Worm (Caenorhabditis elegans) whole organism, late embryonic: ENCODE results near the gene Y70C5A.2.

ENCODE experiments used
- T23F11.4 ChIP-seq: fragments of 200-800 bp; sonication (Bioruptor generic); optimal IDR thresholded peaks from 2 replicates; lab custom pipeline; 2018; ENCODE audit warnings: mild to moderate bottlenecking, missing genetic modification characterization, missing compliant biosample characterization
- ahr-1 ChIP-seq: sonication (generic microtip); optimal IDR thresholded peaks from 2 replicates; lab custom pipeline; 2016; ENCODE audit warnings: missing genetic modification characterization, missing compliant biosample characterization
- ceh-18 ChIP-seq: sonication (generic microtip); optimal IDR thresholded peaks from 2 replicates; lab custom pipeline; 2016; ENCODE audit warnings: missing genetic modification characterization, missing compliant biosample characterization
- ceh-22 ChIP-seq: sonication (generic microtip); optimal IDR thresholded peaks from 2 replicates; lab custom pipeline; 2017; ENCODE audit warnings: missing biosample characterization, missing genetic modification characterization
- ceh-31 ChIP-seq: sonication (generic microtip); optimal IDR thresholded peaks from 2 replicates; lab custom pipeline; 2016; ENCODE audit warnings: missing genetic modification characterization, missing compliant biosample characterization
- ceh-34 ChIP-seq: sonication (generic microtip); optimal IDR thresholded peaks from 2 replicates; lab custom pipeline; 2016; ENCODE audit warnings: mild to moderate bottlenecking, missing genetic modification characterization, missing compliant biosample characterization
- ceh-45 ChIP-seq: fragments of 200-800 bp; sonication (Bioruptor generic); IDR thresholded peaks from 2 replicates; pipeline ENCODE4 v1.3.6; 2022; ENCODE audit warnings: missing genetic modification reagents, missing genetic modification characterization, missing compliant biosample characterization
- ceh-48 ChIP-seq: sonication (generic microtip); optimal IDR thresholded peaks from 2 replicates; lab custom pipeline; 2016; ENCODE audit warnings: missing genetic modification characterization, inconsistent platforms, missing compliant biosample characterization
- dmd-4 ChIP-seq: sonication (generic microtip); optimal IDR thresholded peaks from 2 replicates; lab custom pipeline; 2016; ENCODE audit warnings: borderline replicate concordance, missing genetic modification characterization, missing compliant biosample characterization
- elt-4 ChIP-seq: sonication (generic microtip); optimal IDR thresholded peaks from 2 replicates; lab custom pipeline; 2016; ENCODE audit warnings: missing genetic modification characterization, missing compliant biosample characterization
- eyg-1 ChIP-seq: sonication (generic microtip); optimal IDR thresholded peaks from 2 replicates; lab custom pipeline; 2016; ENCODE audit warnings: missing genotype, missing genetic modification characterization, missing compliant biosample characterization
- fkh-10 ChIP-seq: fragments of 150-350 bp; optimal IDR thresholded peaks from 2 replicates; lab custom pipeline; 2014; ENCODE audit warnings: missing biosample characterization, missing genetic modification reagents, missing genetic modification characterization
- fkh-6 ChIP-seq: sonication (generic microtip); optimal IDR thresholded peaks from 2 replicates; lab custom pipeline; 2016; ENCODE audit warnings: missing genetic modification characterization, missing compliant biosample characterization
- hlh-13 ChIP-seq: fragments of 200-800 bp; sonication (Bioruptor generic); optimal IDR thresholded peaks from 2 replicates; lab custom pipeline; 2018; ENCODE audit warnings: mild to moderate bottlenecking, missing genetic modification characterization, missing compliant biosample characterization
- hlh-6 ChIP-seq: sonication (generic microtip); optimal IDR thresholded peaks from 2 replicates; lab custom pipeline; 2016; ENCODE audit warnings: missing genotype, missing genetic modification characterization, missing compliant biosample characterization
- hlh-8 ChIP-seq: sonication (generic microtip); optimal IDR thresholded peaks from 2 replicates; lab custom pipeline; 2016; ENCODE audit warnings: missing genotype, missing genetic modification characterization, missing compliant biosample characterization
- lim-6 ChIP-seq: sonication (generic microtip); optimal IDR thresholded peaks from 2 replicates; lab custom pipeline; 2016; ENCODE audit warnings: missing genetic modification characterization, missing compliant biosample characterization
- mec-3 ChIP-seq: sonication (generic microtip); optimal IDR thresholded peaks from 2 replicates; lab custom pipeline; 2016; ENCODE audit warnings: borderline replicate concordance, missing genetic modification characterization, missing compliant biosample characterization
- npax-4 ChIP-seq: sonication (generic microtip); optimal IDR thresholded peaks from 2 replicates; lab custom pipeline; 2016; ENCODE audit warnings: missing genetic modification characterization, missing compliant biosample characterization
- odd-2 ChIP-seq: sonication (generic microtip); optimal IDR thresholded peaks from 2 replicates; lab custom pipeline; 2017; ENCODE audit warnings: antibody characterized with exemption, mild to moderate bottlenecking, missing genetic modification characterization, missing compliant biosample characterization
- pag-3 ChIP-seq: sonication (generic microtip); optimal IDR thresholded peaks from 2 replicates; lab custom pipeline; 2016; ENCODE audit warnings: missing compliant biosample characterization, missing genetic modification characterization, borderline replicate concordance
- pat-9 ChIP-seq: fragments of 200-800 bp; sonication (Bioruptor generic); optimal IDR thresholded peaks from 2 replicates; lab custom pipeline; 2018; ENCODE audit warnings: mild to moderate bottlenecking, missing genetic modification characterization, moderate library complexity, missing compliant biosample characterization
- pax-1 ChIP-seq: fragments of 150-350 bp; optimal IDR thresholded peaks from 2 replicates; lab custom pipeline; 2014; ENCODE audit warnings: missing biosample characterization, missing genetic modification characterization
- ref-2 ChIP-seq: sonication (generic microtip); optimal IDR thresholded peaks from 2 replicates; lab custom pipeline; 2016; ENCODE audit warnings: missing genetic modification characterization, missing compliant biosample characterization
- sox-2 ChIP-seq: fragments of 200-800 bp; sonication (Bioruptor generic); IDR thresholded peaks from 2 replicates; pipeline ENCODE4 v1.3.6; 2022; ENCODE audit warnings: missing genetic modification reagents, missing genetic modification characterization, missing compliant biosample characterization
- tbx-2 ChIP-seq: sonication (generic microtip); optimal IDR thresholded peaks from 2 replicates; lab custom pipeline; 2016; ENCODE audit warnings: missing genetic modification characterization, missing compliant biosample characterization
- tbx-7 ChIP-seq: sonication (generic microtip); optimal IDR thresholded peaks from 2 replicates; lab custom pipeline; 2016; ENCODE audit warnings: missing genotype, missing genetic modification characterization, missing compliant biosample characterization
- unc-86 ChIP-seq: sonication (generic microtip); optimal IDR thresholded peaks from 2 replicates; lab custom pipeline; 2016; ENCODE audit warnings: missing genetic modification characterization, missing compliant biosample characterization
- ztf-16 ChIP-seq: sonication (generic microtip); optimal IDR thresholded peaks from 2 replicates; lab custom pipeline; 2017; ENCODE audit warnings: missing genetic modification characterization, missing compliant biosample characterization

Gene Y70C5A.2

ce11 chrV:16582973-16583372 is 40.0 kb downstream of the Y70C5A.2 start, which contains the start of gene str-150:
str-150 (plus strand) TSS chrV:16583273.
- no peak for TF ChIP-seq ceh-31 (tag; lab: Kevin White, UChicago)
- TF ChIP-seq pat-9 (tag; lab: Kevin White, UChicago), result no peak
- TF ChIP-seq fkh-6, result no peak
- no peak for TF ChIP-seq ceh-48
- no peak for TF ChIP-seq hlh-8 (tag; lab: Kevin White, UChicago)
- TF ChIP-seq ref-2, result no peak
- no peak for TF ChIP-seq hlh-6 (tag; lab: Kevin White, UChicago)
- no peak for TF ChIP-seq ceh-18 (tag; lab: Kevin White, UChicago)

DNA sequence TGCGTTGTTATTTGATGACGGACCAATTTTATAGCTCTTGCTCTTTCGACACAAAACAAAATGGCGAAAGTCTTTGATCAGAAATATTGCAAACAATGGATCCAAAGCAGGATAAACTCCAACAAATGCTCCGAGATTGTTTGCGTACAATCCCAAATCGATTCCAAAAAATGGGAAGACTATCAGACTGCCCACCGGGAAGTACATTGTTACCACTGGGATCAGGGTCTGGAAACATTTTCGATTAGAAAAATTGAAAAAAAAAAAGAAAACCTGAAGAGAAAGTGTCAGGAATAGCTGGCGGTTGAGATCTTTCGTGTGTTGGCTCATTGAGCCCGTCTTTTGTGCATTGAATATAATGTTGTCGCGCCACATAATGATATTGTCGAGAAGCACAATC is 42.0 kb downstream of the Y70C5A.2 start:
- TF ChIP-seq tbx-7 (tag; lab: Kevin White, UChicago), result no peak
- TF ChIP-seq ceh-48, result no peak
- TF ChIP-seq fkh-10 (GFP tag; lab: Kevin White, UChicago), result no peak

DNA sequence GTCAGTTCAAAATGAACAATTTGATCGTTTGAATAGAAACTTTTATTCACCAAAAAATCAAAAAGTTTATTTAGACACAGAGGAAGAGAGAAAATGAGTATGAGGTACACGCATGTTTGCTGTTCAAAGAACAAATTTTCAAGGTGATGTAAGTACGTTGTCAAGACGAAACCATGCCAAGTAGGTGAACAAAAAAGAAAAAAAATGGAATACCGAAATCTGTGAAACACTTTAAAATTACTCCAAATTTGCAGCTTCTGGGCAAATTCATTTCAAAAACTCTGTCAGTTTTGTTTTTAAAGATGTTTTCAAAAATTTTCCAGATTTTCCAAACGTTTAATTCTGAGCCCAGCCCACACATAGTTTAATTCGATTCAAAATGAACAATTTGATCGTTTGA is 42.6 kb downstream of the Y70C5A.2 start, which contains the start of gene nhr-271:
Gene nhr-271 (minus strand): TSS at position 101 of the 400 bp plus-strand sequence.
- TF ChIP-seq ref-2, result no peak
- TF ChIP-seq ceh-45, result no peak

ce11 chrV:16575900-16576299 is 47.1 kb downstream of the Y70C5A.2 start, which contains the start of gene str-151:
str-151 (plus strand) TSS chrV:16576200.
- TF ChIP-seq ceh-22 (tag; lab: Kevin White, UChicago), result no peak
- TF ChIP-seq mec-3 (tag; lab: Kevin White, UChicago), result no peak
- no peak for TF ChIP-seq lim-6 (tag; lab: Kevin White, UChicago)
- no peak for TF ChIP-seq ceh-45
- no peak for TF ChIP-seq tbx-2 (tag; lab: Kevin White, UChicago)
- TF ChIP-seq hlh-13 (GFP tag; lab: Kevin White, UChicago), result no peak
- no peak for TF ChIP-seq elt-4
- TF ChIP-seq npax-4, result no peak
- no peak for TF ChIP-seq T23F11.4 (GFP tag; lab: Kevin White, UChicago)
- no peak for TF ChIP-seq eyg-1 (tag; lab: Kevin White, UChicago)

ce11 chrV:16573168-16573567 is 49.8 kb downstream of the Y70C5A.2 start, which contains the start of gene str-149:
str-149 (plus strand) TSS chrV:16573468.
- TF ChIP-seq npax-4 (no peak), hlh-8 (tag; lab: Kevin White, UChicago) (no peak), eyg-1 (tag; lab: Kevin White, UChicago) (no peak), ref-2 (no peak), pag-3 (tag; lab: Kevin White, UChicago) (no peak), pax-1 (no peak), ceh-22 (tag; lab: Kevin White, UChicago) (no peak), ahr-1 (tag; lab: Kevin White, UChicago) (no peak), odd-2 (tag; lab: Kevin White, UChicago) (no peak), ceh-45 (no peak), ceh-34 (tag; lab: Kevin White, UChicago) (no peak), unc-86 (tag; lab: Kevin White, UChicago) (no peak), hlh-13 (GFP tag; lab: Kevin White, UChicago) (no peak), fkh-6 (no peak), sox-2 (no peak), ztf-16 (tag; lab: Kevin White, UChicago) (no peak), dmd-4 (no peak)
